Worm (Caenorhabditis elegans): ENCODE measurements around the gene T10B9.14.

- TF ChIP-seq med-1 (GFP tag; optimal IDR thresholded peaks at IDR 0.05; ENCODE audit: insufficient read depth) (no peak), tab-1 (GFP tag; IDR thresholded peaks at IDR 0.05) (no peak), flt-1 (GFP tag; IDR thresholded peaks at IDR 0.05) (no peak)
Observed at ce11 chrII:9753730-9754129, 28.5 kb downstream of the T10B9.14 start, which contains the start of gene ZK1321.1.

All from whole organism, midembryonic.